Worm (Caenorhabditis elegans) whole organism, L1 larva: ENCODE measurements around the gene clec-149.

Source experiments
- egl-27 ChIP-seq, 2 experiments: fragments of 150-350 bp in 1 of 2; sonication (generic microtip); optimal IDR thresholded peaks; 3 replicates each; lab custom pipeline; 2017 to 2018; ENCODE audit warnings: missing biosample characterization in 2 of 2, missing genetic modification characterization in 2 of 2, missing genetic modification reagents in 2 of 2
- fkh-10 ChIP-seq: sonication (generic microtip); optimal IDR thresholded peaks from 2 replicates; lab custom pipeline; 2017; ENCODE audit warnings: missing biosample characterization, missing genetic modification reagents, missing genetic modification characterization
- nhr-237 ChIP-seq: fragments of 150-350 bp; optimal IDR thresholded peaks from 2 replicates; lab custom pipeline; 2014; ENCODE audit warnings: missing biosample characterization, missing genetic modification characterization
- vab-15 ChIP-seq: sonication (generic microtip); optimal IDR thresholded peaks from 2 replicates; lab custom pipeline; 2017; ENCODE audit warnings: missing genotype, mild to moderate bottlenecking, missing genetic modification characterization, missing compliant biosample characterization

DNA sequence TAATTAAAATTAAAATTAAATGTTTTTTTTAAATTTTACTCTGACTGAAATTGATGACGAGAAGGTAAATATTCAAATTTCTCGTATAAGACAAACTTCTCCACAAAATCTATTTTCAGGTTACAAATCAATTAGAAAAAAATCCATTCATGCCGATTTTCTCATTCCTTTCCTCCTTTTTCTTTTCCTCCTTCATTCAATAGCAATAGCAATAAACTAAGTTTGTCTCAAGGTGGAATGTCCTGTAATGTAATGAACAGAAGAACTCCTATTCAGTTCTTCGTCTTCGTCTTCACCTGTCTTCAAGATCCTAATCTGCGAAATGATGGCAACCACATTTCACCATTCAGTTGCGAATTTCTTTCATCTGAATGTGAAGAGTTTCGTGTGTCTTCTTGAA lies 7.2 kb upstream of the clec-149 start, which contains the start of gene dac-1:
- TF ChIP-seq egl-27 (tag; optimal IDR thresholded peaks at IDR 0.05; lab: Kevin White, UChicago): no peak
- TF ChIP-seq fkh-10 (GFP tag; lab: Kevin White, UChicago): no peak
- TF ChIP-seq vab-15: no peak
- no peak for TF ChIP-seq nhr-237 (tag; lab: Kevin White, UChicago)
